Worm (Caenorhabditis elegans) whole organism, early embryonic: Measurements from ENCODE around the gene tat-1.

Source experiments
- ama-1 ChIP-seq: fragments of 150-350 bp; optimal IDR thresholded peaks from 2 replicates; lab custom pipeline; 2014
- ceh-13 ChIP-seq: fragments of 200-800 bp; sonication (Bioruptor generic); optimal IDR thresholded peaks from 2 replicates; lab custom pipeline; 2018; ENCODE audit warnings: mild to moderate bottlenecking, missing genetic modification characterization, missing compliant biosample characterization

DNA sequence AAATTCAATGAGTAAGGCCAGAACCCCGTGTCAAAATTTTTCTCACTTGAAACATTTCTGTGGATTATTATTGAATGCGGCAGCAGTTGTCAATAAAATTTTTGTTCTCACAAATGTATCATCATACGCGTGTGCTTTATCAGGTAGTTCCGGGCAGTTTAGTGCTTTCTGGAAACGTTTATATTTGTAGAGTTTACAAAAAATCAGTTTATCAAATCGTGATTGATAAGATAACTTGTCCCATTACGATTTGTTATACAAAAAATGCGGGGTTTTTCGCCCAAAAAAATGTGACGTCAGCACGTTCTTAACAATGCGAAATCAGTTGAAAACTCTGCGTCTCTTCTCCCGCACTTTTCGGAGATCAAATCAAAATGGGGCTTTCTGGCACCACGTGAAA, 23.7 kb upstream of the tat-1 start:
- TF ChIP-seq ceh-13 (no peak), ama-1 (lab: Kevin White, UChicago) (no peak)
